Worm (Caenorhabditis elegans): ENCODE results near the gene col-36.

The col-36 gene

ce11 chrII:7171305-7171998, 2.8 kb upstream of the col-36 start, which contains the start of gene dyf-13:
Gene dyf-13 (minus strand): TSS chrII:7171355.
- TF ChIP-seq vab-7 (GFP tag; IDR thresholded peaks at IDR 0.05) (no peak), dmd-9 (GFP tag; IDR thresholded peaks at IDR 0.05) (no peak), nhr-111 (GFP tag; optimal IDR thresholded peaks at IDR 0.05) (no peak), attf-4 (tag; optimal IDR thresholded peaks at IDR 0.05) (no peak), lsy-2 (tag; optimal IDR thresholded peaks at IDR 0.05) (no peak), snpc-1.2 (GFP tag; IDR thresholded peaks at IDR 0.05) (no peak), F49E8.2 (tag; optimal IDR thresholded peaks at IDR 0.05; ENCODE audit: borderline replicate concordance) (no peak)

DNA sequence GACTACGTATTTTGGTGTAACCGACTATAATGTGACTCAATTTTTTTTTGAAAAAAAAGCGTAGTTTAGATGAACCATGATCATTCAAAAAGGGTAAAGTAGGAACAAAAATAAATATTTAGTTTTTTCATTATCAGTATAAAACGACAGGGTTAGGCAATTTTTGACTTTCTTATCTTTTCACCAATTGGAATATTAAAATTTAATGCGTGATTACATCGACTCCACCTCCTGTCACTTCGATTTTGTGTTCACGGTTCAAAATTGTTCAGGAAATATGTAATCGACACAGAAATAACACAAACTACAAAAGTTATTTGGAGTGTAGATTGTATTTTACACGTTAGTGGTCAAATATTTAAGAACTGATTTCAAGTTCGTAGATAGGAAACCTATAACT, 1.8 kb downstream of the col-36 start:
- TF ChIP-seq php-3 (GFP tag; IDR thresholded peaks at IDR 0.05) (peak; percentile 90), dmd-6 (GFP tag; IDR thresholded peaks at IDR 0.05) (peak; percentile 91), nhr-10 (tag; optimal IDR thresholded peaks at IDR 0.05) (no peak), daf-16 (GFP tag; optimal IDR thresholded peaks at IDR 0.05) (no peak), daf-16 (tag; optimal IDR thresholded peaks at IDR 0.05) (peak; percentile 65), nhr-48 (tag; optimal IDR thresholded peaks at IDR 0.05) (peak; percentile 12), nhr-42 (GFP tag; IDR thresholded peaks at IDR 0.05) (no peak), spr-3 (GFP tag; optimal IDR thresholded peaks at IDR 0.05) (no peak), nhr-77 (tag; optimal IDR thresholded peaks at IDR 0.05) (peak; percentile 76), dve-1 (tag; optimal IDR thresholded peaks at IDR 0.05; ENCODE audit: insufficient read depth) (peak; percentile 80), hlh-11 (tag; optimal IDR thresholded peaks at IDR 0.05) (peak; percentile 60), nhr-102 (tag; optimal IDR thresholded peaks at IDR 0.05) (peak; percentile 46), nhr-28 (tag; optimal IDR thresholded peaks at IDR 0.05) (peak; percentile 97), pqm-1 (tag; optimal IDR thresholded peaks at IDR 0.05) (peak; percentile 92)

DNA sequence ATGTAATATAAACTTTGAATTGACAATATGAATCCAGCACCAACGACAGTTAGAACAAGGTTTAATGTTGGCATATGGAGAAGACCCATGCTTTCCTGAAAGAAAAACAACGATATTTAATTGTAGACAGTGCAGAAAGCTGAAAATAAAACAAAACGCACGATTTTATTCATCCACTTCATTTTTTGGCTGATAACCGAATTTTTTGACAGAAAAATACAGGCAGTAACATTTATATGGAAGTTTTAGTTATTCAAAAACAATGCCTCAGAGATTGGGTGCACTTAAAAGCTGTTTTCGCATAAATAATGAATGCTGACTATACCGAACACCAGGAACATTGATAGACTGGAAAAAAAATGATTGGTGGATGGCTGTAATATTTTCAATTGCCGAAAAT, 2.9 kb downstream of the col-36 start, which contains the start of gene mfsd-13.2:
TSS of gene mfsd-13.2 (minus strand) at position 101 of the 400 bp plus-strand sequence.
- TF ChIP-seq unc-62 (GFP tag; optimal IDR thresholded peaks at IDR 0.05 in 1 of 2) (peak in 1 of 2 experiments; percentile 76), unc-62 (tag; optimal IDR thresholded peaks at IDR 0.05) (no peak), fos-1 (tag; optimal IDR thresholded peaks at IDR 0.05) (no peak)

- TF ChIP-seq ctbp-1 (GFP tag; IDR thresholded peaks at IDR 0.05) (no peak), unc-130 (GFP tag; optimal IDR thresholded peaks at IDR 0.05) (no peak), lin-39 (tag; optimal IDR thresholded peaks at IDR 0.05) (no peak), zfp-2 (tag; optimal IDR thresholded peaks at IDR 0.05) (no peak), duxl-1 (tag; optimal IDR thresholded peaks at IDR 0.05; ENCODE audit: poor library complexity) (no peak), daf-19 (GFP tag; conservative IDR thresholded peaks at IDR 0.05) (no peak), unc-62 (GFP tag; optimal IDR thresholded peaks at IDR 0.05 in 1 of 2) (peak in 1 of 2 experiments; percentile 30), unc-62 (tag; optimal IDR thresholded peaks at IDR 0.05) (no peak), ZK337.2 (GFP tag; IDR thresholded peaks at IDR 0.05) (no peak)
Observed at ce11 chrII:7161512-7161911, 7.1 kb downstream of the col-36 start, which contains the start of gene C27H5.12. Gene C27H5.12 (minus strand): TSS chrII:7161612.

DNA sequence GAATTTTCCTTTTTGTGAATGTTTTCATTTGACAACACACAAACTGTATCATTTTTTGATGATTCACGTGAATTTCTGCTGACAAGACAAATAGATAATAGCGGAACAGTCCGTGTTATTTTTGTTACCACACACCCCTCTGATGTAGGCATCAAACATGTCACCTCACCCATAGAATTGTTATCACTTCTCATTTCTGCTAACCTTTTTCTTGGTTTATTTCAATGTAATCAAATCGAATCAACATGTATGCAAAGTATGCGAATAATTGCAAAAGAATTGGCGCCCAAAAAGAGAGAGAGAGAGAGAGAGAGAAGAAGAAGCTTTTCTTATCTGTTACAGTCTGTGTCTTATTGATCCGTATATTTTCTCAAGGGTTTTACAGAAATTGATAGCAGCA, 11.2 kb downstream of the col-36 start:
- TF ChIP-seq dmd-6 (GFP tag; IDR thresholded peaks at IDR 0.05): peak; percentile 78
- no peak for TF ChIP-seq ZK546.5 (tag; optimal IDR thresholded peaks at IDR 0.05)
- peak; percentile 25 for TF ChIP-seq hlh-30 (tag; optimal IDR thresholded peaks at IDR 0.05; ENCODE audit: insufficient read depth)
- TF ChIP-seq nhr-48 (tag; optimal IDR thresholded peaks at IDR 0.05): peak; percentile 19
- peak in 1 of 2 experiments; percentile 36 for TF ChIP-seq lsy-2 (tag; optimal IDR thresholded peaks at IDR 0.05)
- TF ChIP-seq lim-7 (GFP tag; IDR thresholded peaks at IDR 0.05): no peak
- no peak for TF ChIP-seq sdz-12 (GFP tag; optimal IDR thresholded peaks at IDR 0.05)
- TF ChIP-seq nhr-76 (tag; optimal IDR thresholded peaks at IDR 0.05): no peak
- TF ChIP-seq lin-38 (GFP tag; IDR thresholded peaks at IDR 0.05): no peak
- TF ChIP-seq mdl-1 (tag; optimal IDR thresholded peaks at IDR 0.05): peak in 1 of 2 experiments; percentile 39
- no peak for TF ChIP-seq nhr-11 (tag; optimal IDR thresholded peaks at IDR 0.05)
- TF ChIP-seq pha-4 (GFP tag; IDR thresholded peaks at IDR 0.05): no peak
- peak; percentile 42 for TF ChIP-seq pha-4 (tag; optimal IDR thresholded peaks at IDR 0.05)
- no peak for TF ChIP-seq ceh-28 (tag; optimal IDR thresholded peaks at IDR 0.05)
- no peak for TF ChIP-seq vab-7 (GFP tag; IDR thresholded peaks at IDR 0.05)
- no peak for TF ChIP-seq F49E8.2 (tag; optimal IDR thresholded peaks at IDR 0.05; ENCODE audit: borderline replicate concordance)
- TF ChIP-seq zfp-3 (GFP tag; conservative IDR thresholded peaks at IDR 0.05): no peak
- TF ChIP-seq dmd-9 (GFP tag; IDR thresholded peaks at IDR 0.05): no peak
- TF ChIP-seq spr-3 (GFP tag; optimal IDR thresholded peaks at IDR 0.05): no peak
